Worm (Caenorhabditis elegans) whole organism, L1 larva: ENCODE measurements around the gene mrps-18C.

Source experiments
- C16A3.4 ChIP-seq: fragments of 150-350 bp; optimal IDR thresholded peaks from 2 replicates; lab custom pipeline; 2014; ENCODE audit warnings: missing biosample characterization, missing genetic modification characterization
- F16B12.6 ChIP-seq: fragments of 150-350 bp; optimal IDR thresholded peaks from 2 replicates; lab custom pipeline; 2014; ENCODE audit warnings: missing biosample characterization, missing genetic modification characterization
- Y116A8C.19 ChIP-seq: sonication (generic microtip); optimal IDR thresholded peaks from 2 replicates; lab custom pipeline; 2016; ENCODE audit warnings: missing compliant biosample characterization, missing genetic modification characterization, borderline replicate concordance
- alr-1 ChIP-seq: fragments of 200-800 bp; sonication (Bioruptor generic); optimal IDR thresholded peaks from 2 replicates; lab custom pipeline; 2018; ENCODE audit warnings: borderline replicate concordance, mild to moderate bottlenecking, missing genetic modification characterization, missing compliant biosample characterization
- aly-2 ChIP-seq: fragments of 150-350 bp; optimal IDR thresholded peaks from 2 replicates; lab custom pipeline; 2014; ENCODE audit warnings: missing biosample characterization, missing genetic modification characterization
- ceh-88 ChIP-seq: fragments of 200-800 bp; sonication (Bioruptor generic); IDR thresholded peaks from 2 replicates; pipeline ENCODE4 v1.3.6; 2022; ENCODE audit warnings: missing genetic modification characterization, missing compliant biosample characterization
- ceh-90 ChIP-seq: sonication (generic microtip); optimal IDR thresholded peaks from 2 replicates; lab custom pipeline; 2016; ENCODE audit warnings: missing genetic modification characterization, missing compliant biosample characterization
- ces-1 ChIP-seq: fragments of 150-350 bp; optimal IDR thresholded peaks from 2 replicates; lab custom pipeline; 2014; ENCODE audit warnings: missing biosample characterization, missing genetic modification reagents, missing genetic modification characterization
- elt-2 ChIP-seq: sonication (generic microtip); optimal IDR thresholded peaks from 2 replicates; lab custom pipeline; 2016; ENCODE audit warnings: missing genetic modification characterization, mild to moderate bottlenecking, inconsistent platforms, missing compliant biosample characterization, missing genetic modification reagents
- ets-5 ChIP-seq: fragments of 200-800 bp; sonication (Bioruptor generic); IDR thresholded peaks from 2 replicates; pipeline ENCODE4 v1.3.6; 2022; ENCODE audit warnings: missing genetic modification characterization, missing compliant biosample characterization
- fkh-10 ChIP-seq: sonication (generic microtip); optimal IDR thresholded peaks from 2 replicates; lab custom pipeline; 2017; ENCODE audit warnings: missing biosample characterization, missing genetic modification reagents, missing genetic modification characterization
- fkh-8 ChIP-seq: sonication (generic microtip); optimal IDR thresholded peaks from 2 replicates; lab custom pipeline; 2016; ENCODE audit warnings: mild to moderate bottlenecking, missing genetic modification characterization, missing compliant biosample characterization
- fos-1 ChIP-seq: fragments of 150-350 bp; optimal IDR thresholded peaks from 2 replicates; lab custom pipeline; 2014; ENCODE audit warnings: missing biosample characterization, missing genetic modification characterization
- hpl-2 ChIP-seq: fragments of 150-350 bp; optimal IDR thresholded peaks from 2 replicates; lab custom pipeline; 2014; ENCODE audit warnings: missing biosample characterization, missing genetic modification reagents, missing genetic modification characterization
- irx-1 ChIP-seq: sonication (generic microtip); optimal IDR thresholded peaks from 2 replicates; lab custom pipeline; 2016; ENCODE audit warnings: missing genetic modification characterization, missing compliant biosample characterization
- isw-1 ChIP-seq: fragments of 200-800 bp; sonication (Bioruptor generic); IDR thresholded peaks from 2 replicates; pipeline ENCODE4 v1.3.6; 2022; ENCODE audit warnings: missing genetic modification characterization, missing compliant biosample characterization
- jun-1 ChIP-seq: fragments of 150-350 bp; optimal IDR thresholded peaks from 2 replicates; lab custom pipeline; 2014; ENCODE audit warnings: missing biosample characterization, missing genetic modification reagents, missing genetic modification characterization
- lin-14 ChIP-seq: fragments of 200-800 bp; sonication (Bioruptor generic); optimal IDR thresholded peaks from 2 replicates; lab custom pipeline; 2018; ENCODE audit warnings: mild to moderate bottlenecking, missing genetic modification characterization, moderate library complexity, missing compliant biosample characterization
- lin-15B ChIP-seq: fragments of 150-350 bp; sonication (generic microtip); optimal IDR thresholded peaks from 3 replicates; lab custom pipeline; 2014; ENCODE audit warnings: missing biosample characterization, missing genetic modification characterization
- lin-39 ChIP-seq: fragments of 150-350 bp; optimal IDR thresholded peaks from 2 replicates; lab custom pipeline; 2014; ENCODE audit warnings: missing biosample characterization, missing genetic modification reagents, missing genetic modification characterization
- lir-3 ChIP-seq: sonication (generic microtip); optimal IDR thresholded peaks from 2 replicates; lab custom pipeline; 2016; ENCODE audit warnings: mild to moderate bottlenecking, missing genetic modification characterization, moderate library complexity, missing compliant biosample characterization; ENCODE audit not compliant: poor library complexity
- lsy-2 ChIP-seq, 2 experiments: fragments of 150-350 bp; optimal IDR thresholded peaks; 2 replicates each; lab custom pipeline; 2014; ENCODE audit warnings: missing biosample characterization in 2 of 2, missing genetic modification characterization in 2 of 2
- mab-9 ChIP-seq: fragments of 200-800 bp; sonication (Bioruptor generic); IDR thresholded peaks from 2 replicates; pipeline ENCODE4 v1.3.6; 2022; ENCODE audit warnings: missing genetic modification reagents, missing genetic modification characterization, missing compliant biosample characterization
- mdl-1 ChIP-seq, 2 experiments: fragments of 150-350 bp; optimal IDR thresholded peaks; 2 replicates each; lab custom pipeline; 2014 to 2017; ENCODE audit warnings: missing biosample characterization in 2 of 2, missing genetic modification characterization in 2 of 2, inconsistent platforms in 1 of 2
- mef-2 ChIP-seq: fragments of 150-350 bp; optimal IDR thresholded peaks from 2 replicates; lab custom pipeline; 2014; ENCODE audit warnings: missing biosample characterization, missing genetic modification characterization
- nhr-11 ChIP-seq: fragments of 150-350 bp; optimal IDR thresholded peaks from 2 replicates; lab custom pipeline; 2014; ENCODE audit warnings: missing biosample characterization, missing genetic modification characterization
- nhr-12 ChIP-seq: sonication (generic microtip); optimal IDR thresholded peaks from 2 replicates; lab custom pipeline; 2017; ENCODE audit warnings: missing biosample characterization, missing genetic modification characterization
- nhr-20 ChIP-seq: sonication (generic microtip); optimal IDR thresholded peaks from 2 replicates; lab custom pipeline; 2016; ENCODE audit warnings: mild to moderate bottlenecking, missing genetic modification characterization, missing compliant biosample characterization
- nhr-237 ChIP-seq: fragments of 150-350 bp; optimal IDR thresholded peaks from 2 replicates; lab custom pipeline; 2014; ENCODE audit warnings: missing biosample characterization, missing genetic modification characterization
- nhr-47 ChIP-seq: sonication (generic microtip); optimal IDR thresholded peaks from 2 replicates; lab custom pipeline; 2016; ENCODE audit warnings: mild to moderate bottlenecking, missing genetic modification characterization, moderate library complexity, missing compliant biosample characterization
- nhr-71 ChIP-seq: sonication (generic microtip); optimal IDR thresholded peaks from 2 replicates; lab custom pipeline; 2016; ENCODE audit warnings: mild to moderate bottlenecking, missing genetic modification characterization, moderate library complexity, missing compliant biosample characterization
- nhr-76 ChIP-seq: sonication (generic microtip); optimal IDR thresholded peaks from 2 replicates; lab custom pipeline; 2017; ENCODE audit warnings: missing biosample characterization, missing genetic modification characterization
- nhr-77 ChIP-seq: fragments of 150-350 bp; optimal IDR thresholded peaks from 2 replicates; lab custom pipeline; 2014; ENCODE audit warnings: missing biosample characterization, missing genetic modification characterization
- nhr-85 ChIP-seq: sonication (generic microtip); peaks from one replicate; lab custom pipeline; 2016; ENCODE audit warnings: missing genetic modification characterization, inconsistent platforms, missing compliant biosample characterization
- pag-3 ChIP-seq: sonication (generic microtip); optimal IDR thresholded peaks from 2 replicates; lab custom pipeline; 2017; ENCODE audit warnings: missing genetic modification characterization, mild to moderate bottlenecking, missing compliant biosample characterization, antibody characterized with exemption, borderline replicate concordance; ENCODE audit not compliant: insufficient read depth
- pqm-1 ChIP-seq: sonication (generic microtip); optimal IDR thresholded peaks from 3 replicates; lab custom pipeline; 2017; ENCODE audit warnings: missing biosample characterization, missing genetic modification characterization
- rnt-1 ChIP-seq: sonication (generic microtip); optimal IDR thresholded peaks from 2 replicates; lab custom pipeline; 2016; ENCODE audit warnings: mild to moderate bottlenecking, missing genetic modification characterization, moderate library complexity, missing compliant biosample characterization
- snpc-4 ChIP-seq: fragments of 150-350 bp; optimal IDR thresholded peaks from 2 replicates; lab custom pipeline; 2014; ENCODE audit warnings: missing biosample characterization, missing genetic modification characterization
- sox-4 ChIP-seq: sonication (generic microtip); optimal IDR thresholded peaks from 2 replicates; lab custom pipeline; 2016; ENCODE audit warnings: missing genetic modification characterization, missing compliant biosample characterization
- sptf-1 ChIP-seq: fragments of 150-350 bp; optimal IDR thresholded peaks from 2 replicates; lab custom pipeline; 2014; ENCODE audit warnings: missing biosample characterization, missing genetic modification characterization
- sup-37 ChIP-seq: fragments of 200-800 bp; sonication (Bioruptor generic); optimal IDR thresholded peaks from 2 replicates; lab custom pipeline; 2018; ENCODE audit warnings: mild to moderate bottlenecking, missing genetic modification characterization, missing compliant biosample characterization
- swsn-7 ChIP-seq: sonication (generic microtip); optimal IDR thresholded peaks from 2 replicates; lab custom pipeline; 2016; ENCODE audit warnings: missing genetic modification characterization, missing compliant biosample characterization
- tbx-2 ChIP-seq: sonication (generic microtip); optimal IDR thresholded peaks from 2 replicates; lab custom pipeline; 2016; ENCODE audit warnings: missing genetic modification characterization, missing compliant biosample characterization
- unc-130 ChIP-seq: fragments of 150-350 bp; optimal IDR thresholded peaks from 2 replicates; lab custom pipeline; 2017; ENCODE audit warnings: missing biosample characterization, missing genetic modification characterization, inconsistent platforms
- unc-30 ChIP-seq: sonication (generic microtip); optimal IDR thresholded peaks from 2 replicates; lab custom pipeline; 2017; ENCODE audit warnings: missing biosample characterization, missing genetic modification characterization
- unc-62 ChIP-seq: fragments of 150-350 bp; optimal IDR thresholded peaks from 2 replicates; lab custom pipeline; 2014; ENCODE audit warnings: missing biosample characterization, missing genetic modification reagents, missing genetic modification characterization
- unc-86 ChIP-seq: sonication (generic microtip); optimal IDR thresholded peaks from 2 replicates; lab custom pipeline; 2016; ENCODE audit warnings: missing genetic modification characterization, missing compliant biosample characterization
- unc-98 ChIP-seq: fragments of 200-800 bp; sonication (Bioruptor generic); IDR thresholded peaks from 2 replicates; pipeline ENCODE4 v1.3.6; 2022; ENCODE audit warnings: missing genetic modification characterization, missing compliant biosample characterization
- vab-15 ChIP-seq: sonication (generic microtip); optimal IDR thresholded peaks from 2 replicates; lab custom pipeline; 2017; ENCODE audit warnings: missing genotype, mild to moderate bottlenecking, missing genetic modification characterization, missing compliant biosample characterization
- zag-1 ChIP-seq: fragments of 150-350 bp; optimal IDR thresholded peaks from 2 replicates; lab custom pipeline; 2014; ENCODE audit warnings: missing biosample characterization, missing genetic modification characterization
- ztf-11 ChIP-seq, 2 experiments: sonication (generic microtip); optimal IDR thresholded peaks; 2 replicates each; lab custom pipeline; 2016 to 2017; ENCODE audit warnings: missing genetic modification characterization in 2 of 2, missing biosample characterization in 1 of 2, missing compliant biosample characterization in 1 of 2

mrps-18C gene

ce11 chrIII:4899728-4900127, 35.6 kb upstream of the mrps-18C start (continued):
- TF ChIP-seq nhr-20 (tag; lab: Kevin White, UChicago), result peak; percentile 100
- peak; percentile 99 for TF ChIP-seq elt-2 (tag; lab: Kevin White, UChicago)
- peak; percentile 95 for TF ChIP-seq pqm-1 (tag; lab: Kevin White, UChicago)
- TF ChIP-seq unc-30 (tag; lab: Kevin White, UChicago), result no peak
- TF ChIP-seq snpc-4 (tag; lab: Kevin White, UChicago), result peak; percentile 84
- TF ChIP-seq irx-1 (tag; lab: Kevin White, UChicago), result peak; percentile 98
- TF ChIP-seq tbx-2, result peak; percentile 100
- TF ChIP-seq fkh-10 (GFP tag; lab: Kevin White, UChicago), result peak; percentile 99
- TF ChIP-seq lin-15B (tag; lab: Kevin White, UChicago), result peak; percentile 94
- TF ChIP-seq mab-9, result peak; percentile 98
- TF ChIP-seq nhr-76 (tag; lab: Kevin White, UChicago), result peak; percentile 69
- peak; percentile 10 for TF ChIP-seq Y116A8C.19 (tag; lab: Kevin White, UChicago)
- peak; percentile 99 for TF ChIP-seq ceh-88
- TF ChIP-seq lir-3 (tag; lab: Kevin White, UChicago), result peak; percentile 98
- peak; percentile 100 for TF ChIP-seq nhr-47 (tag; lab: Kevin White, UChicago)
- TF ChIP-seq ets-5 (GFP tag; lab: Robert Waterston, UW), result no peak
- TF ChIP-seq lin-14 (GFP tag; lab: Kevin White, UChicago), result peak; percentile 100
- TF ChIP-seq jun-1 (tag; lab: Kevin White, UChicago), result peak; percentile 99
- peak; percentile 98 for TF ChIP-seq rnt-1 (tag; lab: Kevin White, UChicago)
- peak; percentile 98 for TF ChIP-seq vab-15 (tag; lab: Kevin White, UChicago)
- peak; percentile 80 for TF ChIP-seq pag-3 (tag; lab: Kevin White, UChicago)
- TF ChIP-seq ceh-90 (tag; lab: Kevin White, UChicago), result peak; percentile 73
- TF ChIP-seq nhr-77 (tag; lab: Kevin White, UChicago), result peak; percentile 99
- TF ChIP-seq unc-98 (GFP tag; lab: Robert Waterston, UW), result peak; percentile 80
- TF ChIP-seq isw-1 (GFP tag; lab: Robert Waterston, UW), result peak; percentile 98
- TF ChIP-seq F16B12.6 (tag; lab: Kevin White, UChicago), result peak; percentile 68
- TF ChIP-seq lsy-2 (tag; optimal IDR thresholded peaks at IDR 0.05; lab: Kevin White, UChicago), result peak; percentile 97
- peak; percentile 94 for TF ChIP-seq nhr-11
- TF ChIP-seq lin-39 (tag; lab: Kevin White, UChicago), result peak; percentile 93
- TF ChIP-seq C16A3.4 (tag; lab: Kevin White, UChicago), result peak; percentile 99
- peak in 1 of 2 experiments; percentile 99 for TF ChIP-seq ztf-11 (tag; optimal IDR thresholded peaks at IDR 0.05; lab: Kevin White, UChicago)
- TF ChIP-seq hpl-2 (GFP tag; lab: Kevin White, UChicago), result peak; percentile 95
- TF ChIP-seq sup-37 (GFP tag; lab: Kevin White, UChicago), result peak; percentile 100
- TF ChIP-seq fkh-8 (tag; lab: Kevin White, UChicago), result peak; percentile 100
- peak; percentile 45 to 99 for TF ChIP-seq mdl-1 (tag; optimal IDR thresholded peaks at IDR 0.05; lab: Kevin White, UChicago)
- peak; percentile 30 for TF ChIP-seq zag-1 (tag; lab: Kevin White, UChicago)
- peak; percentile 100 for TF ChIP-seq unc-86 (tag; lab: Kevin White, UChicago)
- peak; percentile 99 for TF ChIP-seq sox-4 (tag; lab: Kevin White, UChicago)
- peak; percentile 100 for TF ChIP-seq nhr-71 (tag; lab: Kevin White, UChicago)
- peak; percentile 96 for TF ChIP-seq mef-2 (tag; lab: Kevin White, UChicago)
- peak; percentile 95 for TF ChIP-seq nhr-237 (tag; lab: Kevin White, UChicago)
- TF ChIP-seq nhr-85 (tag; lab: Kevin White, UChicago), result peak; percentile 100
- no peak for TF ChIP-seq sptf-1
- TF ChIP-seq unc-62, result no peak
- peak; percentile 97 for TF ChIP-seq fos-1 (tag; lab: Kevin White, UChicago)
- TF ChIP-seq ces-1 (GFP tag; lab: Kevin White, UChicago), result peak; percentile 69
- TF ChIP-seq alr-1 (tag; lab: Kevin White, UChicago), result no peak
- TF ChIP-seq swsn-7, result peak; percentile 100
- peak; percentile 90 for TF ChIP-seq aly-2 (tag; lab: Kevin White, UChicago)
- peak; percentile 43 for TF ChIP-seq nhr-12 (tag; lab: Kevin White, UChicago)
- TF ChIP-seq unc-130 (tag; lab: Kevin White, UChicago), result peak; percentile 97
